Worm (Caenorhabditis elegans): ENCODE data around the gene Y48D7A.1.

DNA sequence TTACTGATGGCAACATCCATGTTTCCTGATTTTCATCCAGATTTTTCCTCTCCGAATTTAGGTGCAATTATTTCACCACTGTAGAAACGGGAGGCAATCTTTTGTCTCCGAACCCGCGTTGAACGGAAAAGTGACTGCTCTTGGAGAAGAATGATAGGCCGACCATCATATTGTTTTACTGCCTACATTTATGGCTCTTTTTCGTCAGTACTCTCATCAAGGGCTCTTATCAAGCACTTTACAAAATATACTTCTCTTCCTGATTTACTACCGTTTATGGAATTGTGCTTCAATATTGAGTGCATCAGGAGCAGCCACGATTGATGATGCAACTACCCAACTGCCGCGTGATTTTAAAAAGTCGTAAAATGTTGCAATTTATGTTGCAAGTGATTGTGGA is 45.1 kb downstream of the Y48D7A.1 start:
- no peak for TF ChIP-seq ama-1 (optimal IDR thresholded peaks at IDR 0.05)
- TF ChIP-seq ceh-36 (tag; optimal IDR thresholded peaks at IDR 0.05): no peak
- TF ChIP-seq ceh-13 (GFP tag; optimal IDR thresholded peaks at IDR 0.05): no peak
- no peak for TF ChIP-seq flt-1 (GFP tag; IDR thresholded peaks at IDR 0.05)
- no peak for TF ChIP-seq B0310.2 (tag; optimal IDR thresholded peaks at IDR 0.05)

Data from whole organism, early embryonic.